Worm (Caenorhabditis elegans) whole organism, L3 larva: ENCODE results near the gene str-68.
"Not testable (repeated sequence)": the region's sequence is repeated elsewhere in the genome, so short reads cannot be mapped to it uniquely, and the experiment has no call there.

Experiments used
- ZK546.5 ChIP-seq: sonication (generic microtip); optimal IDR thresholded peaks from 2 replicates; lab custom pipeline; 2017; ENCODE audit warnings: missing biosample characterization, missing genetic modification characterization
- aly-2 ChIP-seq: fragments of 150-350 bp; optimal IDR thresholded peaks from 2 replicates; lab custom pipeline; 2014; ENCODE audit warnings: missing biosample characterization, missing genetic modification characterization
- ama-1 ChIP-seq: fragments of 150-350 bp; optimal IDR thresholded peaks from 2 replicates; lab custom pipeline; 2018
- ceh-16 ChIP-seq: sonication (generic microtip); optimal IDR thresholded peaks from 2 replicates; lab custom pipeline; 2017; ENCODE audit warnings: missing biosample characterization, missing genetic modification characterization
- ceh-28 ChIP-seq: fragments of 150-350 bp; optimal IDR thresholded peaks from 2 replicates; lab custom pipeline; 2014; ENCODE audit warnings: missing biosample characterization, missing genetic modification reagents, missing genetic modification characterization
- ceh-82 ChIP-seq: fragments of 150-350 bp; optimal IDR thresholded peaks from 2 replicates; lab custom pipeline; 2014; ENCODE audit warnings: missing biosample characterization, missing genetic modification characterization
- egl-27 ChIP-seq: sonication (generic microtip); optimal IDR thresholded peaks from 4 replicates; lab custom pipeline; 2017; ENCODE audit warnings: missing biosample characterization, missing genetic modification reagents, missing genetic modification characterization
- egl-5 ChIP-seq: fragments of 150-350 bp; optimal IDR thresholded peaks from 2 replicates; lab custom pipeline; 2017; ENCODE audit warnings: missing biosample characterization, missing genetic modification reagents, missing genetic modification characterization, inconsistent platforms
- elt-1 ChIP-seq: fragments of 150-350 bp; optimal IDR thresholded peaks from 2 replicates; lab custom pipeline; 2014; ENCODE audit warnings: missing biosample characterization, missing genetic modification characterization
- elt-2 ChIP-seq: sonication (generic microtip); optimal IDR thresholded peaks from 2 replicates; lab custom pipeline; 2016; ENCODE audit warnings: missing genetic modification reagents, mild to moderate bottlenecking, missing genetic modification characterization, missing compliant biosample characterization
- eor-1 ChIP-seq, 2 experiments: fragments of 150-350 bp; optimal IDR thresholded peaks; 2 replicates each; lab custom pipeline; 2014 to 2018; ENCODE audit warnings: missing biosample characterization in 2 of 2, missing genetic modification characterization in 2 of 2
- fkh-10 ChIP-seq: sonication (generic microtip); optimal IDR thresholded peaks from 2 replicates; lab custom pipeline; 2017; ENCODE audit warnings: missing biosample characterization, missing genetic modification reagents, missing genetic modification characterization
- fkh-2 ChIP-seq: fragments of 150-350 bp; optimal IDR thresholded peaks from 2 replicates; lab custom pipeline; 2014; ENCODE audit warnings: missing biosample characterization, missing genetic modification reagents, missing genetic modification characterization
- fos-1 ChIP-seq: fragments of 150-350 bp; optimal IDR thresholded peaks from 2 replicates; lab custom pipeline; 2014; ENCODE audit warnings: missing biosample characterization, missing genetic modification characterization
- hmg-11 ChIP-seq: sonication (generic microtip); optimal IDR thresholded peaks from 2 replicates; lab custom pipeline; 2016; ENCODE audit warnings: missing genetic modification characterization, missing compliant biosample characterization
- lin-15B ChIP-seq: fragments of 150-350 bp; optimal IDR thresholded peaks from 2 replicates; lab custom pipeline; 2014; ENCODE audit warnings: missing biosample characterization, missing genetic modification characterization
- lin-39 ChIP-seq: fragments of 150-350 bp; optimal IDR thresholded peaks from 2 replicates; lab custom pipeline; 2018; ENCODE audit warnings: missing biosample characterization, missing genetic modification reagents, missing genetic modification characterization
- lsy-12 ChIP-seq: sonication (generic microtip); optimal IDR thresholded peaks from 2 replicates; lab custom pipeline; 2016; ENCODE audit warnings: mild to moderate bottlenecking, missing genetic modification characterization, missing compliant biosample characterization
- mdl-1 ChIP-seq: fragments of 150-350 bp; optimal IDR thresholded peaks from 2 replicates; lab custom pipeline; 2014; ENCODE audit warnings: missing biosample characterization, missing genetic modification characterization
- mml-1 ChIP-seq: fragments of 150-350 bp; sonication (generic microtip); optimal IDR thresholded peaks from 3 replicates; lab custom pipeline; 2014; ENCODE audit warnings: missing biosample characterization, missing genetic modification characterization
- nfya-1 ChIP-seq: sonication (generic microtip); optimal IDR thresholded peaks from 2 replicates; lab custom pipeline; 2017; ENCODE audit warnings: missing genetic modification characterization, mild to moderate bottlenecking, missing compliant biosample characterization, antibody characterized with exemption, moderate library complexity; ENCODE audit not compliant: insufficient read depth
- nhr-11 ChIP-seq: fragments of 150-350 bp; optimal IDR thresholded peaks from 2 replicates; lab custom pipeline; 2014; ENCODE audit warnings: missing biosample characterization, missing genetic modification characterization
- nhr-12 ChIP-seq: fragments of 150-350 bp; optimal IDR thresholded peaks from 2 replicates; lab custom pipeline; 2014; ENCODE audit warnings: missing biosample characterization, missing genetic modification characterization
- nhr-237 ChIP-seq: fragments of 150-350 bp; optimal IDR thresholded peaks from 2 replicates; lab custom pipeline; 2014; ENCODE audit warnings: missing biosample characterization, missing genetic modification characterization
- nhr-25 ChIP-seq: sonication (generic microtip); optimal IDR thresholded peaks from 2 replicates; lab custom pipeline; 2017; ENCODE audit warnings: missing biosample characterization, missing genetic modification characterization
- nhr-28 ChIP-seq: fragments of 150-350 bp; optimal IDR thresholded peaks from 2 replicates; lab custom pipeline; 2014; ENCODE audit warnings: missing biosample characterization, missing genetic modification characterization
- nhr-43 ChIP-seq: sonication (generic microtip); optimal IDR thresholded peaks from 2 replicates; lab custom pipeline; 2016; ENCODE audit warnings: mild to moderate bottlenecking, missing genetic modification characterization, missing compliant biosample characterization; ENCODE audit not compliant: poor library complexity, severe bottlenecking
- nhr-67 ChIP-seq: fragments of 150-350 bp; optimal IDR thresholded peaks from 2 replicates; lab custom pipeline; 2014; ENCODE audit warnings: missing biosample characterization, missing genetic modification characterization
- nhr-76 ChIP-seq: fragments of 150-350 bp; sonication (generic microtip); optimal IDR thresholded peaks from 5 replicates; lab custom pipeline; 2014; ENCODE audit warnings: missing biosample characterization, missing genetic modification characterization
- nhr-77 ChIP-seq: fragments of 150-350 bp; optimal IDR thresholded peaks from 2 replicates; lab custom pipeline; 2014; ENCODE audit warnings: missing biosample characterization, missing genetic modification characterization
- pha-4 ChIP-seq: fragments of 150-350 bp; optimal IDR thresholded peaks from 2 replicates; lab custom pipeline; 2014; ENCODE audit warnings: missing biosample characterization, missing genetic modification reagents, missing genetic modification characterization
- pqm-1 ChIP-seq: fragments of 150-350 bp; optimal IDR thresholded peaks from 2 replicates; lab custom pipeline; 2017; ENCODE audit warnings: missing biosample characterization, missing genetic modification characterization, inconsistent platforms
- sea-2 ChIP-seq: fragments of 150-350 bp; sonication (generic microtip); optimal IDR thresholded peaks from 4 replicates; lab custom pipeline; 2014; ENCODE audit warnings: missing biosample characterization, missing genetic modification reagents, missing genetic modification characterization
- snpc-4 ChIP-seq: fragments of 150-350 bp; optimal IDR thresholded peaks from 2 replicates; lab custom pipeline; 2014; ENCODE audit warnings: missing biosample characterization, missing genetic modification characterization
- unc-62 ChIP-seq: fragments of 150-350 bp; sonication (generic microtip); optimal IDR thresholded peaks from 4 replicates; lab custom pipeline; 2014; ENCODE audit warnings: missing biosample characterization, missing genetic modification reagents, missing genetic modification characterization
- ztf-11 ChIP-seq: fragments of 150-350 bp; optimal IDR thresholded peaks from 2 replicates; lab custom pipeline; 2014; ENCODE audit warnings: missing biosample characterization, missing genetic modification characterization
- ztf-4 ChIP-seq: fragments of 150-350 bp; optimal IDR thresholded peaks from 2 replicates; lab custom pipeline; 2014; ENCODE audit warnings: missing biosample characterization, missing genetic modification characterization

Gene str-68

DNA sequence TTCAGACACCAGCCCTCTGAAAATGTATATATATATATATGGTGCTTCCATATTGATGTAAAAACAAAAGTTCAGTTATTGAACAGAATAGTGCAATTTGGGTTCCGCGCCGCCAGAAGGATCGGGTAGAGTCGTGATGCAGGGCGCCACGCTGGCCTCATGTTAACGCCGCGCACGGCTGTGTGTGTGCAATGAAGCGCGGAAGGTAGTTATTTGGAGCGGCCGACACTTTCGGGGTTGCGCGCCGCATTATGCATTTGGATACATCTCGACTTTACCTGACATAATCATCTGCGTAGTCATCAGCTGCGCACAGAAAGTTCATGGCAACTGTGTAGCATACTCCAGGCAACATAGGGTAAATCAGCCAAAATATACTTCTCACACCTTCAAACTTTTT is 565 bp downstream of the str-68 start:
- TF ChIP-seq mdl-1 (tag; lab: Kevin White, UChicago) (no peak), egl-27 (tag; lab: Kevin White, UChicago) (no peak), fkh-2 (tag; lab: Kevin White, UChicago) (no peak), ztf-4 (no peak), nhr-67 (no peak), sea-2 (GFP tag; lab: Kevin White, UChicago) (no peak), snpc-4 (tag; lab: Kevin White, UChicago) (no peak), nhr-25 (tag; lab: Kevin White, UChicago) (no peak), nhr-237 (tag; lab: Kevin White, UChicago) (no peak), aly-2 (tag; lab: Kevin White, UChicago) (no peak), ama-1 (lab: Kevin White, UChicago) (no peak), lin-39 (tag; lab: Kevin White, UChicago) (no peak), egl-5 (tag; lab: Kevin White, UChicago) (no peak), elt-1 (tag; lab: Kevin White, UChicago) (no peak), hmg-11 (tag; lab: Kevin White, UChicago) (no peak)

ce11 chrV:3105810-3106209 is 1.5 kb downstream of the str-68 start, which contains the start of gene str-69:
TSS of gene str-69 (minus strand) at chrV:3105910.
- no peak for TF ChIP-seq eor-1 (tag; optimal IDR thresholded peaks at IDR 0.05; lab: Kevin White, UChicago)
- no peak for TF ChIP-seq hmg-11 (tag; lab: Kevin White, UChicago)
- no peak for TF ChIP-seq lin-15B (tag; lab: Kevin White, UChicago)
- TF ChIP-seq ZK546.5 (tag; lab: Kevin White, UChicago): no peak
- TF ChIP-seq unc-62 (GFP tag; lab: Kevin White, UChicago): no peak
- TF ChIP-seq lsy-12 (tag; lab: Kevin White, UChicago): no peak
- TF ChIP-seq nhr-43 (tag; lab: Kevin White, UChicago): no peak
- no peak for TF ChIP-seq ztf-11
- no peak for TF ChIP-seq ceh-28 (tag; lab: Kevin White, UChicago)
- no peak for TF ChIP-seq fkh-10 (GFP tag; lab: Kevin White, UChicago)
- no peak for TF ChIP-seq ceh-16 (tag; lab: Kevin White, UChicago)
- TF ChIP-seq nhr-28 (tag; lab: Kevin White, UChicago): no peak
- no peak for TF ChIP-seq fkh-2 (tag; lab: Kevin White, UChicago)
- TF ChIP-seq nhr-76: no peak
- TF ChIP-seq nhr-237 (tag; lab: Kevin White, UChicago): no peak
- TF ChIP-seq elt-2 (tag; lab: Kevin White, UChicago): no peak
- no peak for TF ChIP-seq egl-5 (tag; lab: Kevin White, UChicago)

- TF ChIP-seq nhr-25 (tag; lab: Kevin White, UChicago): no peak
- TF ChIP-seq fkh-2 (tag; lab: Kevin White, UChicago): no peak
- no peak for TF ChIP-seq lsy-12 (tag; lab: Kevin White, UChicago)
- TF ChIP-seq nhr-11 (tag; lab: Kevin White, UChicago): no peak
- TF ChIP-seq eor-1 (tag; optimal IDR thresholded peaks at IDR 0.05; lab: Kevin White, UChicago): no peak
- no peak for TF ChIP-seq sea-2 (GFP tag; lab: Kevin White, UChicago)
- no peak for TF ChIP-seq elt-1 (tag; lab: Kevin White, UChicago)
- TF ChIP-seq nfya-1 (tag; lab: Kevin White, UChicago): no peak
- no peak for TF ChIP-seq ama-1 (lab: Kevin White, UChicago)
- TF ChIP-seq nhr-28 (tag; lab: Kevin White, UChicago): no peak
- TF ChIP-seq nhr-77: no peak
- no peak for TF ChIP-seq nhr-67
- no peak for TF ChIP-seq egl-27 (tag; lab: Kevin White, UChicago)
- no peak for TF ChIP-seq nhr-12 (tag; lab: Kevin White, UChicago)
- no peak for TF ChIP-seq pqm-1
- TF ChIP-seq ceh-82 (tag; lab: Kevin White, UChicago): no peak
- TF ChIP-seq ceh-16 (tag; lab: Kevin White, UChicago): no peak
- TF ChIP-seq unc-62 (GFP tag; lab: Kevin White, UChicago): no peak
- TF ChIP-seq elt-2 (tag; lab: Kevin White, UChicago): no peak
- TF ChIP-seq pha-4: no peak
Observed at ce11 chrV:3104134-3104533, 3.2 kb downstream of the str-68 start, which contains the start of gene str-66. TSS of gene str-66 (minus strand) at chrV:3104234.

DNA sequence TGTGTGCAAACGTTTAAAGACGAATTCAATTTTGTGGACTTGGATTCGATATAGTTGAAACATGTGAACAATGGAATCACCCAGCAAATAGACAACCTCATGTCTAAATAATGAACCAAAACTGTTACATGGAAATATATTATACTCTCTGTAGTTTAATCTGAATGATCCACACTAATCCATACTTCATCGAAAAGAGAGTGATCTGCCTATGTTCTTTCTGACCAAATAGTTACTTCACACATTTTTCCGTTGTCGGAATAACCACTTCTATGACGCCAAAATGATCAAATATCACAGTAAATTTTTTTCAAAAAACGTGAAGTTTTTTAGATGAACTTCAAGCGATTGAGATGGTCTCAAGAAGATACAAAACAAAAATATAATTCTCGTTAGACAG is 5.3 kb downstream of the str-68 start, which contains the start of gene Y73C8C.4:
TSS of gene Y73C8C.4 (minus strand) at position 101 of the 400 bp plus-strand sequence.
- not testable (repeated sequence) for TF ChIP-seq fkh-10 (GFP tag; lab: Kevin White, UChicago); mml-1; fos-1 (tag; lab: Kevin White, UChicago)
